Fruit fly (Drosophila melanogaster) whole organism, prepupa: ENCODE data around the gene Pvr.

Experiments used
- CG10669 ChIP-seq: fragments of 200-800 bp; sonication (Bioruptor generic); optimal IDR thresholded peaks from 3 replicates; lab custom pipeline; 2018; ENCODE audit warnings: missing biosample characterization, mild to moderate bottlenecking, missing genetic modification characterization, moderate library complexity
- CG11294 ChIP-seq: fragments of 200-800 bp; sonication (Bioruptor generic); IDR thresholded peaks from 2 replicates; pipeline ENCODE4 v1.3.6; 2022; ENCODE audit warnings: missing biosample characterization, missing genetic modification characterization
- CG11902 ChIP-seq: fragments of 200-800 bp; sonication (Bioruptor generic); optimal IDR thresholded peaks from 3 replicates; lab custom pipeline; 2016; ENCODE audit warnings: missing biosample characterization, missing genetic modification characterization
- CG15336 ChIP-seq: fragments of 200-800 bp; sonication (Bioruptor generic); IDR thresholded peaks from 2 replicates; pipeline ENCODE4 v1.3.6; 2022; ENCODE audit warnings: missing biosample characterization, missing genetic modification characterization
- CG16779 ChIP-seq: fragments of 200-800 bp; sonication (Bioruptor generic); optimal IDR thresholded peaks from 3 replicates; lab custom pipeline; 2017; ENCODE audit warnings: missing biosample characterization, mild to moderate bottlenecking, missing genetic modification characterization
- CG3032 ChIP-seq: fragments of 200-800 bp; optimal IDR thresholded peaks from 2 replicates; lab custom pipeline; 2019; ENCODE audit warnings: missing biosample characterization, mild to moderate bottlenecking, missing genetic modification characterization, moderate library complexity
- CG32006 ChIP-seq: fragments of 200-800 bp; sonication (Bioruptor generic); optimal IDR thresholded peaks from 3 replicates; lab custom pipeline; 2017; ENCODE audit warnings: missing biosample characterization, mild to moderate bottlenecking, missing genetic modification characterization
- CG34406 ChIP-seq: fragments of 200-800 bp; sonication (Bioruptor generic); optimal IDR thresholded peaks from 3 replicates; lab custom pipeline; 2016; ENCODE audit warnings: missing biosample characterization, missing genetic modification characterization
- CG4318 ChIP-seq: fragments of 200-800 bp; sonication (Bioruptor generic); optimal IDR thresholded peaks from 3 replicates; lab custom pipeline; 2017; ENCODE audit warnings: missing biosample characterization, mild to moderate bottlenecking, missing genetic modification characterization
- CG6163 ChIP-seq: fragments of 200-800 bp; sonication (Bioruptor generic); IDR thresholded peaks from 3 replicates; pipeline ENCODE4 v1.3.6; 2022; ENCODE audit warnings: missing biosample characterization, missing genetic modification characterization
- CG6276 ChIP-seq: fragments of 200-800 bp; sonication (Bioruptor generic); optimal IDR thresholded peaks from 2 replicates; lab custom pipeline; 2017; ENCODE audit warnings: missing biosample characterization, mild to moderate bottlenecking, missing genetic modification characterization
- CG6792 ChIP-seq: fragments of 200-800 bp; sonication (Bioruptor generic); optimal IDR thresholded peaks from 3 replicates; lab custom pipeline; 2016; ENCODE audit warnings: missing biosample characterization, missing genetic modification characterization
- CG6854 ChIP-seq: fragments of 200-800 bp; sonication (Bioruptor generic); optimal IDR thresholded peaks from 2 replicates; lab custom pipeline; 2017; ENCODE audit warnings: missing biosample characterization, mild to moderate bottlenecking, missing genetic modification characterization
- CG7368 ChIP-seq: fragments of 200-800 bp; sonication (Bioruptor generic); optimal IDR thresholded peaks from 3 replicates; lab custom pipeline; 2016; ENCODE audit warnings: missing biosample characterization, missing genetic modification characterization
- CG8632 ChIP-seq: fragments of 200-800 bp; sonication (Bioruptor generic); optimal IDR thresholded peaks from 3 replicates; lab custom pipeline; 2016; ENCODE audit warnings: missing biosample characterization, missing genetic modification characterization
- Eip78C ChIP-seq: fragments of 200-800 bp; sonication (Bioruptor generic); peaks from one replicate; lab custom pipeline; 2016; ENCODE audit warnings: missing biosample characterization, missing genetic modification characterization
- Eip93F ChIP-seq: fragments of 200-800 bp; sonication (Bioruptor generic); optimal IDR thresholded peaks from 2 replicates; lab custom pipeline; 2016; ENCODE audit warnings: missing biosample characterization, mild to moderate bottlenecking, missing genetic modification characterization
- Ets21C ChIP-seq: fragments of 200-800 bp; sonication (Bioruptor generic); optimal IDR thresholded peaks from 3 replicates; lab custom pipeline; 2016; ENCODE audit warnings: missing biosample characterization, missing genetic modification characterization
- Ets96B ChIP-seq: fragments of 200-800 bp; optimal IDR thresholded peaks from 2 replicates; lab custom pipeline; 2019; ENCODE audit warnings: missing biosample characterization, mild to moderate bottlenecking, missing genetic modification characterization, moderate library complexity
- Hr38 ChIP-seq: sonication (Bioruptor generic); optimal IDR thresholded peaks from 2 replicates; lab custom pipeline; 2016; ENCODE audit warnings: missing biosample characterization, missing genetic modification characterization
- Hr39 ChIP-seq: fragments of 200-800 bp; sonication (Bioruptor generic); optimal IDR thresholded peaks from 2 replicates; lab custom pipeline; 2016; ENCODE audit warnings: missing biosample characterization, missing genetic modification characterization
- Hr4 ChIP-seq: fragments of 200-800 bp; sonication (Bioruptor generic); optimal IDR thresholded peaks from 3 replicates; lab custom pipeline; 2016; ENCODE audit warnings: missing biosample characterization, missing genetic modification characterization
- Lpt ChIP-seq: fragments of 200-800 bp; sonication (Bioruptor generic); optimal IDR thresholded peaks from 3 replicates; lab custom pipeline; 2016; ENCODE audit warnings: missing biosample characterization, missing genetic modification characterization
- OdsH ChIP-seq: fragments of 200-800 bp; sonication (Bioruptor generic); optimal IDR thresholded peaks from 3 replicates; lab custom pipeline; 2016; ENCODE audit warnings: missing biosample characterization, missing genetic modification characterization
- Sox14 ChIP-seq: fragments of 200-800 bp; sonication (Bioruptor generic); optimal IDR thresholded peaks from 3 replicates; lab custom pipeline; 2016; ENCODE audit warnings: missing biosample characterization, missing genetic modification characterization
- achi ChIP-seq: fragments of 200-800 bp; sonication (Bioruptor generic); optimal IDR thresholded peaks from 3 replicates; lab custom pipeline; 2016; ENCODE audit warnings: missing biosample characterization, missing genetic modification characterization
- acj6 ChIP-seq: fragments of 200-800 bp; sonication (Bioruptor generic); optimal IDR thresholded peaks from 3 replicates; lab custom pipeline; 2016; ENCODE audit warnings: missing biosample characterization, missing genetic modification characterization
- cyc ChIP-seq: fragments of 200-800 bp; sonication (Bioruptor generic); optimal IDR thresholded peaks from 3 replicates; lab custom pipeline; 2016; ENCODE audit warnings: missing biosample characterization, missing genetic modification characterization
- dac ChIP-seq: fragments of 200-800 bp; sonication (Bioruptor generic); optimal IDR thresholded peaks from 2 replicates; lab custom pipeline; 2017; ENCODE audit warnings: missing biosample characterization, mild to moderate bottlenecking, missing genetic modification characterization
- dsx ChIP-seq: fragments of 200-800 bp; optimal IDR thresholded peaks from 3 replicates; lab custom pipeline; 2019; ENCODE audit warnings: missing biosample characterization, mild to moderate bottlenecking, missing genetic modification characterization, moderate library complexity; ENCODE audit not compliant: poor library complexity, severe bottlenecking
- eg ChIP-seq: fragments of 200-800 bp; sonication (Bioruptor generic); IDR thresholded peaks from 3 replicates; pipeline ENCODE4 v1.3.6; 2022; ENCODE audit warnings: missing biosample characterization, missing genetic modification characterization
- fd59A ChIP-seq: fragments of 200-800 bp; sonication (Bioruptor generic); optimal IDR thresholded peaks from 2 replicates; lab custom pipeline; 2017; ENCODE audit warnings: missing biosample characterization, mild to moderate bottlenecking, missing genetic modification characterization, missing genetic modification reagents
- fd85E ChIP-seq: fragments of 200-800 bp; sonication (Bioruptor generic); optimal IDR thresholded peaks from 3 replicates; lab custom pipeline; 2016; ENCODE audit warnings: missing biosample characterization, missing genetic modification characterization
- fkh ChIP-seq: fragments of 200-800 bp; sonication (Bioruptor generic); optimal IDR thresholded peaks from 3 replicates; lab custom pipeline; 2017; ENCODE audit warnings: missing biosample characterization, mild to moderate bottlenecking, missing genetic modification characterization, moderate library complexity
- lz ChIP-seq: fragments of 200-800 bp; sonication (Bioruptor generic); optimal IDR thresholded peaks from 3 replicates; lab custom pipeline; 2016; ENCODE audit warnings: missing biosample characterization, missing genetic modification characterization
- net ChIP-seq: fragments of 200-800 bp; sonication (Bioruptor generic); optimal IDR thresholded peaks from 3 replicates; lab custom pipeline; 2016; ENCODE audit warnings: missing biosample characterization, missing genetic modification characterization
- ss ChIP-seq, 2 experiments: fragments of 200-800 bp; sonication (Bioruptor generic); optimal IDR thresholded peaks; 2 replicates in 1 of 2; 3 replicates in 1 of 2; lab custom pipeline; 2017 to 2018; ENCODE audit warnings: mild to moderate bottlenecking in 2 of 2, missing biosample characterization in 2 of 2, missing genetic modification characterization in 2 of 2, moderate library complexity in 1 of 2
- topi ChIP-seq: fragments of 200-800 bp; sonication (Bioruptor generic); optimal IDR thresholded peaks from 3 replicates; lab custom pipeline; 2016; ENCODE audit warnings: missing biosample characterization, missing genetic modification characterization
- vri ChIP-seq: fragments of 200-800 bp; sonication (Bioruptor generic); optimal IDR thresholded peaks from 3 replicates; lab custom pipeline; 2016; ENCODE audit warnings: missing biosample characterization, mild to moderate bottlenecking, missing genetic modification characterization

Pvr gene

DNA sequence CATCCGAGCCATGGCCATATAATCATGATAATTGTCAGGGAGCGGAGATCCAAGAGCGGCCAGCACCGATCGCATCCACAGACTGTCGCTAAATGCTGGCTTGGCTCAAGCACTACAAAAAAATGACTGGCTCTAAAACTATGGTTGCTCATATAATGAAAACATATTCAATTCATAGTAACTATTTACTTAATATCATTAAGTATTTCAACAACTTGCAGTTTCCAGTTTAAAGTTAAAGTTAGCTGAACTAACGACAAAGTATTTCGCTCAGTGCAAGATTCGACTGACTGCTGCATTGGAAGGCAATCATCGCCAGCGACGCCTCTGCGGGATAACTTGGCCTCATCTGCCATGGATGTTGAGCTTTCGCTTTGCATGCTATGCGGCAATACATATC lies 31.2 kb upstream of the Pvr start (continued):
- TF ChIP-seq Ets96B (peak; percentile 59), Ets21C (GFP tag; lab: Kevin White, UChicago) (no peak), achi (GFP tag; lab: Kevin White, UChicago) (peak; percentile 72), eg (GFP tag; lab: Robert Waterston, UW) (peak; percentile 82), CG8632 (GFP tag; lab: Kevin White, UChicago) (peak; percentile 31), CG6854 (GFP tag; lab: Kevin White, UChicago) (no peak), CG3032 (tag; lab: Kevin White, UChicago) (peak; percentile 44), CG11902 (GFP tag; lab: Kevin White, UChicago) (no peak), Lpt (GFP tag; lab: Kevin White, UChicago) (peak; percentile 55), OdsH (GFP tag; lab: Kevin White, UChicago) (peak; percentile 61), Hr38 (no peak), vri (GFP tag; lab: Kevin White, UChicago) (peak; percentile 16), CG11294 (GFP tag; lab: Robert Waterston, UW) (peak; percentile 57), CG7368 (GFP tag; lab: Kevin White, UChicago) (peak; percentile 41), CG6163 (GFP tag; lab: Robert Waterston, UW) (peak; percentile 82), Eip93F (GFP tag; lab: Kevin White, UChicago) (no peak), CG6792 (GFP tag; lab: Kevin White, UChicago) (peak; percentile 50), ss (GFP tag; optimal IDR thresholded peaks at IDR 0.05; lab: Kevin White, UChicago) (peak; percentile 5 to 58), Hr39 (GFP tag; lab: Kevin White, UChicago) (peak; percentile 1), Eip78C (GFP tag; lab: Kevin White, UChicago) (peak; percentile 88), CG10669 (GFP tag; lab: Kevin White, UChicago) (peak; percentile 60), fd85E (no peak), net (GFP tag; lab: Kevin White, UChicago) (peak; percentile 63), acj6 (GFP tag; lab: Kevin White, UChicago) (peak; percentile 50), CG6276 (GFP tag; lab: Kevin White, UChicago) (peak; percentile 57), topi (GFP tag; lab: Kevin White, UChicago) (peak; percentile 41), CG34406 (peak; percentile 27), CG15336 (peak; percentile 92), lz (GFP tag; lab: Kevin White, UChicago) (peak; percentile 8), dsx (peak; percentile 33), CG4318 (GFP tag; lab: Kevin White, UChicago) (peak; percentile 17), fd59A (GFP tag; lab: Kevin White, UChicago) (peak; percentile 57), CG32006 (GFP tag; lab: Kevin White, UChicago) (peak; percentile 85), fkh (GFP tag; lab: Kevin White, UChicago) (no peak), CG16779 (tag; lab: Kevin White, UChicago) (peak; percentile 49)

- no peak for TF ChIP-seq Eip78C (GFP tag; lab: Kevin White, UChicago)
- TF ChIP-seq CG34406: no peak
- TF ChIP-seq CG4318 (GFP tag; lab: Kevin White, UChicago): no peak
- TF ChIP-seq CG3032 (tag; lab: Kevin White, UChicago): no peak
- TF ChIP-seq fkh (GFP tag; lab: Kevin White, UChicago): no peak
- TF ChIP-seq CG7368 (GFP tag; lab: Kevin White, UChicago): no peak
- TF ChIP-seq Hr4 (GFP tag; lab: Kevin White, UChicago): no peak
- TF ChIP-seq eg (GFP tag; lab: Robert Waterston, UW): no peak
- no peak for TF ChIP-seq dac (GFP tag; lab: Kevin White, UChicago)
- TF ChIP-seq cyc (GFP tag; lab: Kevin White, UChicago): no peak
- no peak for TF ChIP-seq Sox14 (GFP tag; lab: Kevin White, UChicago)
- TF ChIP-seq, all 60 proteins: peak for 0
Measured at dm6 chr2L:8268679-8269078, 29.0 kb upstream of the Pvr start.
